Worm (Caenorhabditis elegans) whole organism, L2 larva: Measurements from ENCODE around the gene F53C3.4.

Experiments used
- C34F6.9 ChIP-seq: fragments of 150-350 bp; optimal IDR thresholded peaks from 2 replicates; lab custom pipeline; 2014; ENCODE audit warnings: missing biosample characterization, missing genetic modification characterization
- R02D3.7 ChIP-seq: fragments of 150-350 bp; optimal IDR thresholded peaks from 2 replicates; lab custom pipeline; 2014; ENCODE audit warnings: missing biosample characterization, missing genetic modification characterization
- ZK546.5 ChIP-seq: sonication (generic microtip); optimal IDR thresholded peaks from 2 replicates; lab custom pipeline; 2017; ENCODE audit warnings: missing biosample characterization, missing genetic modification characterization
- alr-1 ChIP-seq: fragments of 150-350 bp; optimal IDR thresholded peaks from 2 replicates; lab custom pipeline; 2014; ENCODE audit warnings: missing biosample characterization, missing genetic modification characterization
- aly-2 ChIP-seq: fragments of 150-350 bp; optimal IDR thresholded peaks from 2 replicates; lab custom pipeline; 2014; ENCODE audit warnings: missing biosample characterization, missing genetic modification characterization
- blmp-1 ChIP-seq: sonication (generic microtip); optimal IDR thresholded peaks from 2 replicates; lab custom pipeline; 2017; ENCODE audit warnings: missing genetic modification characterization, mild to moderate bottlenecking, missing compliant biosample characterization, antibody characterized with exemption, moderate library complexity; ENCODE audit not compliant: insufficient read depth
- ceh-16 ChIP-seq: fragments of 150-350 bp; optimal IDR thresholded peaks from 2 replicates; lab custom pipeline; 2014; ENCODE audit warnings: missing biosample characterization, missing genetic modification characterization
- ceh-82 ChIP-seq: fragments of 150-350 bp; optimal IDR thresholded peaks from 2 replicates; lab custom pipeline; 2014; ENCODE audit warnings: missing biosample characterization, missing genetic modification characterization
- crh-2 ChIP-seq: sonication (generic microtip); optimal IDR thresholded peaks from 2 replicates; lab custom pipeline; 2017; ENCODE audit warnings: missing biosample characterization, missing genetic modification characterization
- dmd-4 ChIP-seq: sonication (generic microtip); optimal IDR thresholded peaks from 2 replicates; lab custom pipeline; 2017; ENCODE audit warnings: missing biosample characterization, missing genetic modification characterization
- elt-1 ChIP-seq: fragments of 150-350 bp; optimal IDR thresholded peaks from 2 replicates; lab custom pipeline; 2014; ENCODE audit warnings: missing biosample characterization, missing genetic modification characterization
- elt-3 ChIP-seq: sonication (generic microtip); optimal IDR thresholded peaks from 2 replicates; lab custom pipeline; 2017; ENCODE audit warnings: missing biosample characterization, missing genetic modification characterization
- fos-1 ChIP-seq: fragments of 150-350 bp; optimal IDR thresholded peaks from 2 replicates; lab custom pipeline; 2014; ENCODE audit warnings: missing biosample characterization, missing genetic modification characterization
- lin-11 ChIP-seq: fragments of 150-350 bp; sonication (generic microtip); optimal IDR thresholded peaks from 2 replicates; lab custom pipeline; 2014; ENCODE audit warnings: missing biosample characterization, missing genetic modification characterization, inconsistent platforms, mixed read lengths
- lin-13 ChIP-seq: fragments of 150-350 bp; optimal IDR thresholded peaks from 2 replicates; lab custom pipeline; 2014; ENCODE audit warnings: missing biosample characterization, missing genetic modification reagents, missing genetic modification characterization
- lin-39 ChIP-seq: fragments of 150-350 bp; optimal IDR thresholded peaks from 2 replicates; lab custom pipeline; 2014; ENCODE audit warnings: missing biosample characterization, missing genetic modification reagents, missing genetic modification characterization
- mab-5 ChIP-seq: fragments of 150-350 bp; optimal IDR thresholded peaks from 2 replicates; lab custom pipeline; 2014; ENCODE audit warnings: missing biosample characterization, missing genetic modification characterization
- mdl-1 ChIP-seq, 2 experiments: fragments of 150-350 bp in 1 of 2; sonication (generic microtip) in 1 of 2; optimal IDR thresholded peaks; 2 replicates each; lab custom pipeline; 2017; ENCODE audit warnings: missing biosample characterization in 2 of 2, missing genetic modification characterization in 2 of 2
- nhr-10 ChIP-seq: sonication (generic microtip); optimal IDR thresholded peaks from 2 replicates; lab custom pipeline; 2017; ENCODE audit warnings: missing biosample characterization, missing genetic modification characterization
- nhr-11 ChIP-seq: fragments of 150-350 bp; optimal IDR thresholded peaks from 2 replicates; lab custom pipeline; 2014; ENCODE audit warnings: missing biosample characterization, missing genetic modification characterization
- nhr-21 ChIP-seq: fragments of 150-350 bp; optimal IDR thresholded peaks from 2 replicates; lab custom pipeline; 2014; ENCODE audit warnings: missing biosample characterization, missing genetic modification characterization
- nhr-23 ChIP-seq: fragments of 150-350 bp; optimal IDR thresholded peaks from 2 replicates; lab custom pipeline; 2014; ENCODE audit warnings: missing biosample characterization, missing genetic modification reagents, missing genetic modification characterization
- nhr-25 ChIP-seq: fragments of 150-350 bp; sonication (generic microtip); optimal IDR thresholded peaks from 3 replicates; lab custom pipeline; 2014; ENCODE audit warnings: missing biosample characterization, missing genetic modification characterization
- nhr-6 ChIP-seq: fragments of 150-350 bp; optimal IDR thresholded peaks from 2 replicates; lab custom pipeline; 2014; ENCODE audit warnings: missing biosample characterization, missing genetic modification characterization
- nhr-77 ChIP-seq: fragments of 150-350 bp; optimal IDR thresholded peaks from 2 replicates; lab custom pipeline; 2014; ENCODE audit warnings: missing biosample characterization, missing genetic modification characterization
- sem-4 ChIP-seq: fragments of 150-350 bp; optimal IDR thresholded peaks from 2 replicates; lab custom pipeline; 2014; ENCODE audit warnings: missing biosample characterization, missing genetic modification reagents, missing genetic modification characterization
- skn-1 ChIP-seq: sonication (generic microtip); optimal IDR thresholded peaks from 2 replicates; lab custom pipeline; 2017; ENCODE audit warnings: missing biosample characterization, missing genetic modification characterization
- sma-3 ChIP-seq: sonication (generic microtip); optimal IDR thresholded peaks from 2 replicates; lab custom pipeline; 2016; ENCODE audit warnings: missing genetic modification reagents, missing genetic modification characterization, missing compliant biosample characterization
- snpc-4 ChIP-seq: fragments of 150-350 bp; optimal IDR thresholded peaks from 2 replicates; lab custom pipeline; 2014; ENCODE audit warnings: missing biosample characterization, missing genetic modification characterization
- unc-39 ChIP-seq: fragments of 150-350 bp; optimal IDR thresholded peaks from 2 replicates; lab custom pipeline; 2014; ENCODE audit warnings: missing biosample characterization, missing genetic modification characterization
- unc-55 ChIP-seq: fragments of 150-350 bp; sonication (generic microtip); optimal IDR thresholded peaks from 3 replicates; lab custom pipeline; 2014; ENCODE audit warnings: missing biosample characterization, missing genetic modification reagents, missing genetic modification characterization
- unc-62 ChIP-seq: fragments of 150-350 bp; optimal IDR thresholded peaks from 2 replicates; lab custom pipeline; 2014; ENCODE audit warnings: missing biosample characterization, missing genetic modification reagents, missing genetic modification characterization
- zag-1 ChIP-seq: fragments of 150-350 bp; optimal IDR thresholded peaks from 2 replicates; lab custom pipeline; 2014; ENCODE audit warnings: missing biosample characterization, missing genetic modification characterization
- ztf-1 ChIP-seq: fragments of 200-800 bp; sonication (Bioruptor generic); conservative IDR thresholded peaks from 2 replicates; pipeline ENCODE4 v1.3.6; 2022; ENCODE audit warnings: missing genetic modification characterization, missing compliant biosample characterization
- ztf-11 ChIP-seq: sonication (generic microtip); optimal IDR thresholded peaks from 2 replicates; lab custom pipeline; 2017; ENCODE audit warnings: missing biosample characterization, missing genetic modification characterization
- ztf-4 ChIP-seq: fragments of 150-350 bp; optimal IDR thresholded peaks from 2 replicates; lab custom pipeline; 2014; ENCODE audit warnings: missing biosample characterization, missing genetic modification characterization

F53C3.4 gene

ce11 chrII:3931230-3931629 lies 30.0 kb downstream of the F53C3.4 start:
- TF ChIP-seq nhr-11 (tag; lab: Kevin White, UChicago) (no peak), skn-1 (tag; lab: Kevin White, UChicago) (no peak), fos-1 (no peak), alr-1 (tag; lab: Kevin White, UChicago) (no peak), mdl-1 (tag; optimal IDR thresholded peaks at IDR 0.05; lab: Kevin White, UChicago) (no peak), aly-2 (tag; lab: Kevin White, UChicago) (no peak), sem-4 (no peak), sma-3 (no peak), crh-2 (tag; lab: Kevin White, UChicago) (no peak), nhr-6 (tag; lab: Kevin White, UChicago) (no peak), ceh-16 (tag; lab: Kevin White, UChicago) (no peak), zag-1 (no peak), lin-13 (GFP tag; lab: Kevin White, UChicago) (no peak), snpc-4 (tag; lab: Kevin White, UChicago) (no peak), dmd-4 (tag; lab: Kevin White, UChicago) (no peak), blmp-1 (tag; lab: Kevin White, UChicago) (no peak)
- TF ChIP-seq, all 48 proteins: peak for 0

ce11 chrII:3931825-3932224 lies 30.6 kb downstream of the F53C3.4 start:
- TF ChIP-seq alr-1 (tag; lab: Kevin White, UChicago), result no peak
- no peak for TF ChIP-seq crh-2 (tag; lab: Kevin White, UChicago)
- no peak for TF ChIP-seq skn-1 (tag; lab: Kevin White, UChicago)
- no peak for TF ChIP-seq nhr-11 (tag; lab: Kevin White, UChicago)
- TF ChIP-seq aly-2 (tag; lab: Kevin White, UChicago), result no peak
- TF ChIP-seq sem-4, result no peak
- TF ChIP-seq mdl-1 (tag; optimal IDR thresholded peaks at IDR 0.05; lab: Kevin White, UChicago), result no peak
- TF ChIP-seq lin-39 (tag; lab: Kevin White, UChicago), result no peak
- TF ChIP-seq ztf-11 (tag; lab: Kevin White, UChicago), result no peak
- TF ChIP-seq lin-11 (tag; lab: Kevin White, UChicago), result no peak
- TF ChIP-seq blmp-1 (tag; lab: Kevin White, UChicago), result no peak
- no peak for TF ChIP-seq nhr-6 (tag; lab: Kevin White, UChicago)
- no peak for TF ChIP-seq C34F6.9 (tag; lab: Kevin White, UChicago)
- no peak for TF ChIP-seq unc-55 (GFP tag; lab: Kevin White, UChicago)
- no peak for TF ChIP-seq unc-39 (tag; lab: Kevin White, UChicago)
- no peak for TF ChIP-seq ztf-4 (tag; lab: Kevin White, UChicago)
- TF ChIP-seq nhr-21 (tag; lab: Kevin White, UChicago), result no peak
- TF ChIP-seq nhr-25 (tag; lab: Kevin White, UChicago), result no peak
- TF ChIP-seq R02D3.7 (tag; lab: Kevin White, UChicago), result no peak

- TF ChIP-seq alr-1 (tag; lab: Kevin White, UChicago), result no peak
- no peak for TF ChIP-seq ztf-1 (GFP tag; lab: Robert Waterston, UW)
- TF ChIP-seq nhr-77 (tag; lab: Kevin White, UChicago), result no peak
- TF ChIP-seq R02D3.7 (tag; lab: Kevin White, UChicago), result no peak
- no peak for TF ChIP-seq lin-13 (GFP tag; lab: Kevin White, UChicago)
- no peak for TF ChIP-seq unc-62
- TF ChIP-seq skn-1 (tag; lab: Kevin White, UChicago), result no peak
- TF ChIP-seq nhr-10 (tag; lab: Kevin White, UChicago), result no peak
- TF ChIP-seq mab-5, result no peak
- no peak for TF ChIP-seq sma-3
- no peak for TF ChIP-seq dmd-4 (tag; lab: Kevin White, UChicago)
- no peak for TF ChIP-seq ZK546.5 (tag; lab: Kevin White, UChicago)
- no peak for TF ChIP-seq unc-39 (tag; lab: Kevin White, UChicago)
- TF ChIP-seq snpc-4 (tag; lab: Kevin White, UChicago), result no peak
- TF ChIP-seq ztf-11 (tag; lab: Kevin White, UChicago), result no peak
- no peak for TF ChIP-seq elt-3 (tag; lab: Kevin White, UChicago)
- TF ChIP-seq nhr-23 (tag; lab: Kevin White, UChicago), result no peak
- TF ChIP-seq ceh-82 (tag; lab: Kevin White, UChicago), result no peak
- no peak for TF ChIP-seq aly-2 (tag; lab: Kevin White, UChicago)
- no peak for TF ChIP-seq elt-1 (tag; lab: Kevin White, UChicago)
- TF ChIP-seq, all 48 proteins: peak for 0
Measured at ce11 chrII:3933640-3934039, 32.4 kb downstream of the F53C3.4 start, which contains the start of gene Y14H12B.2. Y14H12B.2 (minus strand) TSS chrII:3933740.

ce11 chrII:3934085-3934484 lies 32.9 kb downstream of the F53C3.4 start, which contains the start of gene Y14H12B.1:
Y14H12B.1 (plus strand) TSS chrII:3934447.
- TF ChIP-seq nhr-77 (tag; lab: Kevin White, UChicago) (no peak), ceh-82 (tag; lab: Kevin White, UChicago) (no peak)
